Worm (Caenorhabditis elegans) whole organism, young adult: Measurements from ENCODE around the gene glb-17.

Experiments
- C06A6.2 ChIP-seq: fragments of 200-800 bp; sonication (Bioruptor generic); conservative IDR thresholded peaks from 2 replicates; pipeline ENCODE4 v1.3.6; 2022; ENCODE audit warnings: missing genetic modification characterization, missing compliant biosample characterization
- F23B12.7 ChIP-seq: sonication (generic microtip); optimal IDR thresholded peaks from 2 replicates; lab custom pipeline; 2017; ENCODE audit warnings: missing genetic modification characterization, mild to moderate bottlenecking, missing compliant biosample characterization, antibody characterized with exemption, moderate library complexity; ENCODE audit not compliant: insufficient read depth
- F33H1.4 ChIP-seq: fragments of 200-800 bp; sonication (Bioruptor generic); IDR thresholded peaks from 2 replicates; pipeline ENCODE4 v1.3.6; 2022; ENCODE audit warnings: missing genetic modification reagents, missing genetic modification characterization, missing compliant biosample characterization
- F49E8.2 ChIP-seq: sonication (generic microtip); optimal IDR thresholded peaks from 3 replicates; lab custom pipeline; 2017; ENCODE audit warnings: missing genetic modification characterization, mild to moderate bottlenecking, missing compliant biosample characterization, antibody characterized with exemption, moderate library complexity; ENCODE audit not compliant: insufficient read depth
- F52B5.7 ChIP-seq: sonication (generic microtip); optimal IDR thresholded peaks from 2 replicates; lab custom pipeline; 2016; ENCODE audit warnings: mild to moderate bottlenecking, missing genetic modification characterization, missing compliant biosample characterization
- K11D2.4 ChIP-seq: fragments of 200-800 bp; sonication (Bioruptor generic); IDR thresholded peaks from 2 replicates; pipeline ENCODE4 v1.3.6; 2022; ENCODE audit warnings: missing genetic modification reagents, missing genetic modification characterization, missing compliant biosample characterization
- K12H6.12 ChIP-seq: fragments of 200-800 bp; sonication (Bioruptor generic); optimal IDR thresholded peaks from 2 replicates; lab custom pipeline; 2018; ENCODE audit warnings: mild to moderate bottlenecking, missing genetic modification characterization, missing compliant biosample characterization
- T07F8.4 ChIP-seq: sonication (generic microtip); optimal IDR thresholded peaks from 2 replicates; lab custom pipeline; 2016; ENCODE audit warnings: mild to moderate bottlenecking, missing genetic modification characterization, moderate library complexity, missing compliant biosample characterization
- T26A5.8 ChIP-seq: sonication (generic microtip); optimal IDR thresholded peaks from 2 replicates; lab custom pipeline; 2016; ENCODE audit warnings: missing genetic modification characterization, missing compliant biosample characterization
- Y53F4B.3 ChIP-seq: fragments of 200-800 bp; sonication (Bioruptor generic); IDR thresholded peaks from 2 replicates; pipeline ENCODE4 v1.3.6; 2022; ENCODE audit warnings: missing genetic modification reagents, missing genetic modification characterization, missing compliant biosample characterization
- Y95B8A.8 ChIP-seq: fragments of 200-800 bp; sonication (Bioruptor generic); IDR thresholded peaks from 2 replicates; pipeline ENCODE4 v1.3.6; 2022; ENCODE audit warnings: missing genetic modification reagents, missing genetic modification characterization, missing compliant biosample characterization
- ZK185.1 ChIP-seq: sonication (generic microtip); optimal IDR thresholded peaks from 2 replicates; lab custom pipeline; 2016; ENCODE audit warnings: mild to moderate bottlenecking, missing genetic modification characterization, missing compliant biosample characterization; ENCODE audit not compliant: poor library complexity, severe bottlenecking
- akir-1 ChIP-seq: fragments of 200-800 bp; sonication (Bioruptor generic); optimal IDR thresholded peaks from 2 replicates; lab custom pipeline; 2018; ENCODE audit warnings: mild to moderate bottlenecking, missing genetic modification characterization, moderate library complexity, missing compliant biosample characterization
- aptf-3 ChIP-seq: fragments of 200-800 bp; sonication (Bioruptor generic); IDR thresholded peaks from 2 replicates; pipeline ENCODE4 v1.3.6; 2022; ENCODE audit warnings: missing genetic modification characterization, missing compliant biosample characterization
- athp-1 ChIP-seq: sonication (generic microtip); optimal IDR thresholded peaks from 2 replicates; lab custom pipeline; 2017; ENCODE audit warnings: mild to moderate bottlenecking, missing genetic modification characterization, missing compliant biosample characterization
- bed-1 ChIP-seq: fragments of 200-800 bp; sonication (Bioruptor generic); IDR thresholded peaks from 2 replicates; pipeline ENCODE4 v1.3.6; 2022; ENCODE audit warnings: missing genetic modification reagents, missing genetic modification characterization, missing compliant biosample characterization
- bed-2 ChIP-seq: fragments of 200-800 bp; sonication (Bioruptor generic); IDR thresholded peaks from 2 replicates; pipeline ENCODE4 v1.3.6; 2022; ENCODE audit warnings: missing genetic modification reagents, missing genetic modification characterization, missing compliant biosample characterization
- ceh-27 ChIP-seq: fragments of 200-800 bp; sonication (Bioruptor generic); optimal IDR thresholded peaks from 2 replicates; lab custom pipeline; 2018; ENCODE audit warnings: mild to moderate bottlenecking, missing genetic modification characterization, moderate library complexity, missing compliant biosample characterization
- ceh-58 ChIP-seq: fragments of 200-800 bp; sonication (Bioruptor generic); IDR thresholded peaks from 2 replicates; pipeline ENCODE4 v1.3.6; 2022; ENCODE audit warnings: missing genetic modification characterization, missing compliant biosample characterization
- chd-7 ChIP-seq: sonication (generic microtip); optimal IDR thresholded peaks from 2 replicates; lab custom pipeline; 2016; ENCODE audit warnings: mild to moderate bottlenecking, missing genetic modification characterization, moderate library complexity, missing compliant biosample characterization
- die-1 ChIP-seq: sonication (generic microtip); optimal IDR thresholded peaks from 2 replicates; lab custom pipeline; 2016; ENCODE audit warnings: missing genotype, mild to moderate bottlenecking, missing genetic modification characterization, missing compliant biosample characterization
- egl-18 ChIP-seq: fragments of 200-800 bp; sonication (Bioruptor generic); IDR thresholded peaks from 2 replicates; pipeline ENCODE4 v1.3.6; 2022; ENCODE audit warnings: missing genetic modification reagents, missing genetic modification characterization, missing compliant biosample characterization
- ets-4 ChIP-seq: fragments of 200-800 bp; sonication (Bioruptor generic); optimal IDR thresholded peaks from 2 replicates; lab custom pipeline; 2018; ENCODE audit warnings: mild to moderate bottlenecking, missing genetic modification characterization, missing compliant biosample characterization
- gei-17 ChIP-seq: fragments of 200-800 bp; sonication (Bioruptor generic); optimal IDR thresholded peaks from 2 replicates; lab custom pipeline; 2018; ENCODE audit warnings: mild to moderate bottlenecking, missing genetic modification characterization, missing compliant biosample characterization
- him-1 ChIP-seq: sonication (generic microtip); optimal IDR thresholded peaks from 2 replicates; lab custom pipeline; 2016; ENCODE audit warnings: missing genotype, missing genetic modification reagents, missing genetic modification characterization, missing compliant biosample characterization
- hmg-1.2 ChIP-seq: fragments of 200-800 bp; sonication (Bioruptor generic); IDR thresholded peaks from 2 replicates; pipeline ENCODE4 v1.3.6; 2022; ENCODE audit warnings: missing genetic modification reagents, missing genetic modification characterization, missing compliant biosample characterization
- hmg-20 ChIP-seq: fragments of 200-800 bp; sonication (Bioruptor generic); IDR thresholded peaks from 2 replicates; pipeline ENCODE4 v1.3.6; 2022; ENCODE audit warnings: missing genetic modification reagents, missing genetic modification characterization, missing compliant biosample characterization
- hrde-1 ChIP-seq: sonication (generic microtip); optimal IDR thresholded peaks from 2 replicates; lab custom pipeline; 2016; ENCODE audit warnings: missing genetic modification characterization, mild to moderate bottlenecking, missing compliant biosample characterization, moderate library complexity, missing genotype, missing genetic modification reagents, borderline replicate concordance
- lag-1 ChIP-seq: fragments of 200-800 bp; sonication (Bioruptor generic); IDR thresholded peaks from 2 replicates; pipeline ENCODE4 v1.3.6; 2022; ENCODE audit warnings: missing genetic modification reagents, missing genetic modification characterization, missing compliant biosample characterization
- let-526 ChIP-seq: fragments of 200-800 bp; sonication (Bioruptor generic); IDR thresholded peaks from 2 replicates; pipeline ENCODE4 v1.3.6; 2022; ENCODE audit warnings: missing genetic modification reagents, missing genetic modification characterization, missing compliant biosample characterization
- let-607 ChIP-seq, 2 experiments: fragments of 200-800 bp in 1 of 2; sonication (Bioruptor generic) in 1 of 2; sonication (generic microtip) in 1 of 2; optimal IDR thresholded peaks; 2 replicates each; lab custom pipeline; 2016 to 2018; ENCODE audit warnings: mild to moderate bottlenecking in 2 of 2, missing compliant biosample characterization in 2 of 2, missing genetic modification characterization in 2 of 2, moderate library complexity in 2 of 2, missing genotype in 1 of 2
- lin-26 ChIP-seq: fragments of 200-800 bp; sonication (Bioruptor generic); IDR thresholded peaks from 2 replicates; pipeline ENCODE4 v1.3.6; 2022; ENCODE audit warnings: missing genetic modification reagents, missing genetic modification characterization, missing compliant biosample characterization
- lsl-1 ChIP-seq: fragments of 200-800 bp; sonication (Bioruptor generic); optimal IDR thresholded peaks from 2 replicates; lab custom pipeline; 2018; ENCODE audit warnings: mild to moderate bottlenecking, missing genetic modification characterization, moderate library complexity, missing compliant biosample characterization
- lsy-27 ChIP-seq: sonication (generic microtip); optimal IDR thresholded peaks from 2 replicates; lab custom pipeline; 2017; ENCODE audit warnings: missing genetic modification characterization, mild to moderate bottlenecking, missing compliant biosample characterization, antibody characterized with exemption, missing genotype, borderline replicate concordance; ENCODE audit not compliant: insufficient read depth
- madf-6 ChIP-seq: fragments of 200-800 bp; sonication (Bioruptor generic); IDR thresholded peaks from 2 replicates; pipeline ENCODE4 v1.3.6; 2022; ENCODE audit warnings: missing genetic modification reagents, missing genetic modification characterization, missing compliant biosample characterization
- mcd-1 ChIP-seq: fragments of 200-800 bp; sonication (Bioruptor generic); IDR thresholded peaks from 2 replicates; pipeline ENCODE4 v1.3.6; 2022; ENCODE audit warnings: missing genetic modification reagents, missing genetic modification characterization, missing compliant biosample characterization
- mxl-1 ChIP-seq: sonication (generic microtip); optimal IDR thresholded peaks from 2 replicates; lab custom pipeline; 2016; ENCODE audit warnings: missing genetic modification characterization, missing compliant biosample characterization
- nfyb-1 ChIP-seq: fragments of 200-800 bp; sonication (Bioruptor generic); IDR thresholded peaks from 2 replicates; pipeline ENCODE4 v1.3.6; 2022; ENCODE audit warnings: missing genetic modification reagents, missing genetic modification characterization, missing compliant biosample characterization
- nhr-179 ChIP-seq: sonication (generic microtip); optimal IDR thresholded peaks from 2 replicates; lab custom pipeline; 2016; ENCODE audit warnings: mild to moderate bottlenecking, missing genetic modification characterization, missing compliant biosample characterization
- rcor-1 ChIP-seq: fragments of 200-800 bp; sonication (Bioruptor generic); IDR thresholded peaks from 2 replicates; pipeline ENCODE4 v1.3.6; 2022; ENCODE audit warnings: missing genetic modification reagents, missing genetic modification characterization, missing compliant biosample characterization
- rpc-1 ChIP-seq, 2 experiments: fragments of 150-350 bp in 1 of 2; sonication (generic microtip) in 1 of 2; optimal IDR thresholded peaks; 2 replicates each; lab custom pipeline; 2014 to 2018; ENCODE audit warnings: missing biosample characterization in 1 of 2, missing genetic modification characterization in 1 of 2, missing genetic modification reagents in 1 of 2, missing genotype in 1 of 2
- snpc-1.1 ChIP-seq: sonication (generic microtip); optimal IDR thresholded peaks from 2 replicates; lab custom pipeline; 2017; ENCODE audit warnings: missing genetic modification characterization, mild to moderate bottlenecking, missing compliant biosample characterization, antibody characterized with exemption, moderate library complexity, missing genotype, missing genetic modification reagents; ENCODE audit not compliant: insufficient read depth
- sptf-2 ChIP-seq: fragments of 200-800 bp; sonication (Bioruptor generic); optimal IDR thresholded peaks from 2 replicates; lab custom pipeline; 2018; ENCODE audit warnings: mild to moderate bottlenecking, missing genetic modification characterization, missing compliant biosample characterization
- tbp1 ChIP-seq: fragments of 200-800 bp; sonication (Bioruptor generic); optimal IDR thresholded peaks from 2 replicates; lab custom pipeline; 2018; ENCODE audit warnings: mild to moderate bottlenecking, missing genetic modification characterization, missing compliant biosample characterization
- tbx-9 ChIP-seq: sonication (generic microtip); optimal IDR thresholded peaks from 2 replicates; lab custom pipeline; 2016; ENCODE audit warnings: borderline replicate concordance, missing genetic modification characterization, inconsistent platforms, missing compliant biosample characterization
- tlf-1 ChIP-seq: fragments of 200-800 bp; sonication (Bioruptor generic); optimal IDR thresholded peaks from 2 replicates; lab custom pipeline; 2018; ENCODE audit warnings: mild to moderate bottlenecking, missing genetic modification characterization, missing compliant biosample characterization
- unc-62 ChIP-seq: fragments of 150-350 bp; optimal IDR thresholded peaks from 2 replicates; lab custom pipeline; 2014; ENCODE audit warnings: missing biosample characterization, missing genetic modification reagents, missing genetic modification characterization
- zim-3 ChIP-seq: sonication (generic microtip); optimal IDR thresholded peaks from 2 replicates; lab custom pipeline; 2017; ENCODE audit warnings: mild to moderate bottlenecking, missing genetic modification characterization, moderate library complexity, missing compliant biosample characterization

glb-17 gene

ce11 chrX:9560931-9561330, 15.9 kb downstream of the glb-17 start (continued):
- peak; percentile 88 for TF ChIP-seq tbp1 (GFP tag; lab: Kevin White, UChicago)
- TF ChIP-seq bed-1 (GFP tag; lab: Robert Waterston, UW) = no peak
- TF ChIP-seq K12H6.12 (tag; lab: Kevin White, UChicago) = no peak
- no peak for TF ChIP-seq egl-18
- no peak for TF ChIP-seq gei-17 (GFP tag; lab: Kevin White, UChicago)
- no peak for TF ChIP-seq Y95B8A.8 (GFP tag; lab: Robert Waterston, UW)
- TF ChIP-seq aptf-3 (GFP tag; lab: Robert Waterston, UW) = 0 out of 2 replicates have a peak, but pooled peaks have one; percentile 58
- no peak for TF ChIP-seq ZK185.1 (tag; lab: Kevin White, UChicago)
- TF ChIP-seq akir-1 = no peak
- peak; percentile 36 for TF ChIP-seq snpc-1.1 (tag; lab: Kevin White, UChicago)
- no peak for TF ChIP-seq tlf-1 (GFP tag; lab: Kevin White, UChicago)
- TF ChIP-seq nhr-179 (tag; lab: Kevin White, UChicago) = no peak
- no peak for TF ChIP-seq lag-1 (GFP tag; lab: Robert Waterston, UW)
- TF ChIP-seq nfyb-1 = no peak; the same call in 1 of the 2 replicates
- TF ChIP-seq ceh-27 (GFP tag; lab: Kevin White, UChicago) = no peak
- TF ChIP-seq rpc-1 (optimal IDR thresholded peaks at IDR 0.05; lab: Kevin White, UChicago) = peak; percentile 82
- peak; percentile 92 for TF ChIP-seq rpc-1 (tag; optimal IDR thresholded peaks at IDR 0.05; lab: Kevin White, UChicago)
- no peak for TF ChIP-seq T07F8.4 (tag; lab: Kevin White, UChicago)
- no peak for TF ChIP-seq tbx-9 (tag; lab: Kevin White, UChicago)
- no peak for TF ChIP-seq hrde-1 (tag; lab: Kevin White, UChicago)
- TF ChIP-seq unc-62 (GFP tag; lab: Kevin White, UChicago) = no peak
- no peak for TF ChIP-seq F23B12.7 (tag; lab: Kevin White, UChicago)
- no peak for TF ChIP-seq K11D2.4 (GFP tag; lab: Robert Waterston, UW)
- no peak for TF ChIP-seq ets-4 (GFP tag; lab: Kevin White, UChicago)
- peak; percentile 79 for TF ChIP-seq zim-3
- no peak for TF ChIP-seq madf-6 (GFP tag; lab: Robert Waterston, UW)
- no peak for TF ChIP-seq T26A5.8 (tag; lab: Kevin White, UChicago)
- peak; percentile 63 for TF ChIP-seq die-1 (tag; lab: Kevin White, UChicago)
- no peak for TF ChIP-seq lsl-1 (GFP tag; lab: Kevin White, UChicago)
- TF ChIP-seq ceh-58 (GFP tag; lab: Robert Waterston, UW) = no peak
- no peak; the same call in 1 of the 2 replicates for TF ChIP-seq C06A6.2 (GFP tag; lab: Robert Waterston, UW)
- peak; percentile 55 for TF ChIP-seq hmg-1.2 (GFP tag; lab: Robert Waterston, UW)
- peak; percentile 60 for TF ChIP-seq rcor-1 (GFP tag; lab: Robert Waterston, UW)
- TF ChIP-seq chd-7 = peak; percentile 63
- peak; percentile 73 for TF ChIP-seq him-1 (tag; lab: Kevin White, UChicago)
- no peak for TF ChIP-seq mxl-1 (tag; lab: Kevin White, UChicago)
- TF ChIP-seq let-526 = no peak
- no peak for TF ChIP-seq mcd-1 (GFP tag; lab: Robert Waterston, UW)
- peak; percentile 82 for TF ChIP-seq lin-26 (GFP tag; lab: Robert Waterston, UW)
- TF ChIP-seq hmg-20 (GFP tag; lab: Robert Waterston, UW) = peak; percentile 77
- TF ChIP-seq sptf-2 (GFP tag; lab: Kevin White, UChicago) = no peak
- no peak for TF ChIP-seq lsy-27 (tag; lab: Kevin White, UChicago)
- TF ChIP-seq F52B5.7 (tag; lab: Kevin White, UChicago) = peak; percentile 54
- TF ChIP-seq let-607 (tag; optimal IDR thresholded peaks at IDR 0.05; lab: Kevin White, UChicago) = peak in 1 of 2 experiments; percentile 8
- TF ChIP-seq F49E8.2 (tag; lab: Kevin White, UChicago) = no peak
- no peak for TF ChIP-seq Y53F4B.3 (GFP tag; lab: Robert Waterston, UW)
- TF ChIP-seq athp-1 (tag; lab: Kevin White, UChicago) = no peak
- no peak for TF ChIP-seq bed-2
- no peak for TF ChIP-seq F33H1.4 (GFP tag; lab: Robert Waterston, UW)
